Fruit fly (Drosophila melanogaster) whole organism, embryonic: ENCODE data around the gene akirin.

Source experiments
- Bgb ChIP-seq: fragments of 200-800 bp; sonication (Bioruptor generic); IDR thresholded peaks from 2 replicates; pipeline ENCODE4 v1.3.6; 2022; ENCODE audit warnings: missing biosample characterization, missing genetic modification characterization; ENCODE audit not compliant: partially characterized antibody
- CG10321 ChIP-seq: fragments of 200-800 bp; sonication (Bioruptor generic); IDR thresholded peaks from 2 replicates; pipeline ENCODE4 v1.3.6; 2022; ENCODE audit warnings: missing biosample characterization, missing genetic modification characterization
- CG13287 ChIP-seq: fragments of 200-800 bp; sonication (Bioruptor generic); IDR thresholded peaks from 2 replicates; pipeline ENCODE4 v1.3.6; 2022; ENCODE audit warnings: missing biosample characterization, missing genetic modification characterization; ENCODE audit not compliant: partially characterized antibody
- CG1529 ChIP-seq: fragments of 200-800 bp; sonication (Bioruptor generic); optimal IDR thresholded peaks from 3 replicates; lab custom pipeline; 2018; ENCODE audit warnings: missing biosample characterization, missing genetic modification characterization
- CG15514 ChIP-seq: fragments of 200-800 bp; sonication (Bioruptor generic); optimal IDR thresholded peaks from 3 replicates; lab custom pipeline; 2017; ENCODE audit warnings: missing biosample characterization, missing genetic modification characterization, mild to moderate bottlenecking, moderate library complexity, missing genetic modification reagents
- CG17802 ChIP-seq: fragments of 200-800 bp; sonication (Bioruptor generic); optimal IDR thresholded peaks from 2 replicates; lab custom pipeline; 2018; ENCODE audit warnings: missing biosample characterization, mild to moderate bottlenecking, missing genetic modification characterization, moderate library complexity
- CG18764 ChIP-seq: fragments of 200-800 bp; sonication (Bioruptor generic); optimal IDR thresholded peaks from 3 replicates; lab custom pipeline; 2016; ENCODE audit warnings: missing biosample characterization, missing genetic modification characterization
- CG31388 ChIP-seq: fragments of 200-800 bp; sonication (Bioruptor generic); optimal IDR thresholded peaks from 2 replicates; lab custom pipeline; 2016; ENCODE audit warnings: missing biosample characterization, missing genetic modification characterization
- CG34376 ChIP-seq: fragments of 200-800 bp; sonication (Bioruptor generic); optimal IDR thresholded peaks from 2 replicates; lab custom pipeline; 2018; ENCODE audit warnings: missing biosample characterization, mild to moderate bottlenecking, missing genetic modification characterization
- CG4424 ChIP-seq: fragments of 200-800 bp; sonication (Bioruptor generic); optimal IDR thresholded peaks from 3 replicates; lab custom pipeline; 2016; ENCODE audit warnings: missing biosample characterization, missing genetic modification characterization
- CG4617 ChIP-seq: fragments of 200-800 bp; sonication (Bioruptor generic); optimal IDR thresholded peaks from 3 replicates; lab custom pipeline; 2016; ENCODE audit warnings: missing biosample characterization, missing genetic modification characterization, borderline replicate concordance
- CG4820 ChIP-seq: fragments of 200-800 bp; sonication (Bioruptor generic); optimal IDR thresholded peaks from 3 replicates; lab custom pipeline; 2016; ENCODE audit warnings: missing biosample characterization, missing genetic modification characterization
- CG4854 ChIP-seq: fragments of 200-800 bp; sonication (Bioruptor generic); optimal IDR thresholded peaks from 2 replicates; lab custom pipeline; 2016; ENCODE audit warnings: missing biosample characterization, missing genetic modification characterization, inconsistent platforms
- CG6175 ChIP-seq: fragments of 200-800 bp; sonication (Bioruptor generic); IDR thresholded peaks from 3 replicates; pipeline ENCODE4 v1.3.6; 2022; ENCODE audit warnings: missing biosample characterization, missing genetic modification characterization
- CG6683 ChIP-seq: fragments of 200-800 bp; sonication (Bioruptor generic); optimal IDR thresholded peaks from 2 replicates; lab custom pipeline; 2017; ENCODE audit warnings: missing biosample characterization, mild to moderate bottlenecking, missing genetic modification characterization, missing genetic modification reagents
- CG6765 ChIP-seq: fragments of 200-800 bp; sonication (Bioruptor generic); optimal IDR thresholded peaks from 3 replicates; lab custom pipeline; 2017; ENCODE audit warnings: missing biosample characterization, mild to moderate bottlenecking, missing genetic modification characterization
- CG7556 ChIP-seq: fragments of 200-800 bp; sonication (Bioruptor generic); optimal IDR thresholded peaks from 2 replicates; lab custom pipeline; 2017; ENCODE audit warnings: missing biosample characterization, mild to moderate bottlenecking, missing genetic modification characterization
- CG9215 ChIP-seq: fragments of 200-800 bp; sonication (Bioruptor generic); IDR thresholded peaks from 2 replicates; pipeline ENCODE4 v1.3.6; 2022; ENCODE audit warnings: missing biosample characterization, missing genetic modification characterization
- CrebB ChIP-seq: fragments of 200-800 bp; sonication (Bioruptor generic); optimal IDR thresholded peaks from 3 replicates; lab custom pipeline; 2018; ENCODE audit warnings: missing biosample characterization, mild to moderate bottlenecking, missing genetic modification characterization
- D19A ChIP-seq: fragments of 200-800 bp; optimal IDR thresholded peaks from 3 replicates; lab custom pipeline; 2019; ENCODE audit warnings: missing biosample characterization, mild to moderate bottlenecking, missing genetic modification characterization, moderate library complexity
- Dek ChIP-seq: fragments of 200-800 bp; sonication (Bioruptor generic); optimal IDR thresholded peaks from 3 replicates; lab custom pipeline; 2019; ENCODE audit warnings: missing biosample characterization, mild to moderate bottlenecking, missing genetic modification characterization, moderate library complexity
- Dfd ChIP-seq, 2 experiments: fragments of >200 bp; optimal IDR thresholded peaks; 2 replicates each; lab custom pipeline; 2017; ENCODE audit warnings: missing biosample characterization in 2 of 2, missing genetic modification characterization in 2 of 2
- Eip74EF ChIP-seq, 2 experiments: fragments of 200-800 bp in 1 of 2; fragments of >200 bp in 1 of 2; sonication (Bioruptor generic) in 1 of 2; optimal IDR thresholded peaks; 2 replicates each; lab custom pipeline; 2017 to 2019; ENCODE audit warnings: missing biosample characterization in 2 of 2, missing genetic modification characterization in 2 of 2, mild to moderate bottlenecking in 1 of 2, moderate library complexity in 1 of 2
- Elba2 ChIP-seq: fragments of 200-800 bp; sonication (Bioruptor generic); optimal IDR thresholded peaks from 3 replicates; lab custom pipeline; 2016; ENCODE audit warnings: missing biosample characterization, missing genetic modification characterization
- Gsc ChIP-seq: fragments of 200-800 bp; sonication (Bioruptor generic); IDR thresholded peaks from 2 replicates; pipeline ENCODE4 v1.3.6; 2022; ENCODE audit warnings: missing biosample characterization, missing genetic modification characterization
- Hmr ChIP-seq: fragments of 200-800 bp; sonication (Bioruptor generic); optimal IDR thresholded peaks from 3 replicates; lab custom pipeline; 2017; ENCODE audit warnings: mild to moderate bottlenecking, missing biosample characterization, missing genetic modification reagents, missing genetic modification characterization
- Hr3 ChIP-seq: fragments of 200-800 bp; sonication (Bioruptor generic); optimal IDR thresholded peaks from 3 replicates; lab custom pipeline; 2016; ENCODE audit warnings: missing biosample characterization, missing genetic modification characterization
- Jarid2 ChIP-seq: fragments of 200-800 bp; sonication (Bioruptor generic); optimal IDR thresholded peaks from 3 replicates; lab custom pipeline; 2017; ENCODE audit warnings: mild to moderate bottlenecking, missing biosample characterization, missing genetic modification reagents, missing genetic modification characterization
- Meics ChIP-seq: fragments of 200-800 bp; sonication (Bioruptor generic); optimal IDR thresholded peaks from 2 replicates; lab custom pipeline; 2017; ENCODE audit warnings: missing biosample characterization, mild to moderate bottlenecking, missing genetic modification characterization
- Ssrp ChIP-seq: fragments of 200-800 bp; sonication (Bioruptor generic); optimal IDR thresholded peaks from 2 replicates; lab custom pipeline; 2018; ENCODE audit warnings: missing biosample characterization, mild to moderate bottlenecking, missing genetic modification characterization, moderate library complexity
- Xbp1 ChIP-seq: fragments of 200-800 bp; sonication (Bioruptor generic); optimal IDR thresholded peaks from 3 replicates; lab custom pipeline; 2016; ENCODE audit warnings: missing biosample characterization, mild to moderate bottlenecking, missing genetic modification characterization
- YL-1 ChIP-seq: fragments of 200-800 bp; sonication (Bioruptor generic); optimal IDR thresholded peaks from 3 replicates; lab custom pipeline; 2017; ENCODE audit warnings: missing biosample characterization, mild to moderate bottlenecking, missing genetic modification characterization
- bab2 ChIP-seq: fragments of 200-800 bp; sonication (Bioruptor generic); optimal IDR thresholded peaks from 2 replicates; lab custom pipeline; 2016; ENCODE audit warnings: missing biosample characterization, missing genetic modification characterization
- bsh ChIP-seq, 2 experiments: fragments of 200-800 bp; sonication (Bioruptor generic); optimal IDR thresholded peaks; 2 replicates each; lab custom pipeline; 2017 to 2018; ENCODE audit warnings: mild to moderate bottlenecking in 2 of 2, missing biosample characterization in 2 of 2, missing genetic modification characterization in 2 of 2, moderate library complexity in 1 of 2
- cato ChIP-seq: fragments of 200-800 bp; sonication (Bioruptor generic); optimal IDR thresholded peaks from 2 replicates; lab custom pipeline; 2016; ENCODE audit warnings: missing biosample characterization, missing genetic modification characterization, borderline replicate concordance
- chn ChIP-seq: fragments of 200-800 bp; sonication (Bioruptor generic); optimal IDR thresholded peaks from 2 replicates; lab custom pipeline; 2016; ENCODE audit warnings: missing biosample characterization, missing genetic modification characterization
- fd102C ChIP-seq: fragments of 200-800 bp; sonication (Bioruptor generic); optimal IDR thresholded peaks from 2 replicates; lab custom pipeline; 2018; ENCODE audit warnings: missing biosample characterization, mild to moderate bottlenecking, missing genetic modification characterization, moderate library complexity
- gem ChIP-seq: fragments of 200-800 bp; sonication (Bioruptor generic); optimal IDR thresholded peaks from 2 replicates; lab custom pipeline; 2019; ENCODE audit warnings: missing biosample characterization, mild to moderate bottlenecking, missing genetic modification characterization, moderate library complexity
- grau ChIP-seq: fragments of 200-800 bp; optimal IDR thresholded peaks from 3 replicates; lab custom pipeline; 2019; ENCODE audit warnings: missing biosample characterization, mild to moderate bottlenecking, missing genetic modification characterization, moderate library complexity
- lilli ChIP-seq: fragments of 200-800 bp; sonication (Bioruptor generic); optimal IDR thresholded peaks from 3 replicates; lab custom pipeline; 2016; ENCODE audit warnings: missing biosample characterization, missing genetic modification characterization
- lov ChIP-seq, 2 experiments: fragments of 200-800 bp in 1 of 2; fragments of >200 bp in 1 of 2; sonication (Bioruptor generic) in 1 of 2; IDR thresholded peaks in 1 of 2; optimal IDR thresholded peaks in 1 of 2; 2 replicates in 1 of 2; 3 replicates in 1 of 2; pipeline versions ENCODE4 v1.3.6 to Lab custom; 2017 to 2022; ENCODE audit warnings: missing biosample characterization in 1 of 2, missing genetic modification characterization in 1 of 2
- odd ChIP-seq: fragments of 200-800 bp; sonication (Bioruptor generic); optimal IDR thresholded peaks from 2 replicates; lab custom pipeline; 2017; ENCODE audit warnings: missing biosample characterization, mild to moderate bottlenecking, missing genetic modification characterization
- psq ChIP-seq: fragments of 200-800 bp; sonication (Bioruptor generic); optimal IDR thresholded peaks from 2 replicates; lab custom pipeline; 2017; ENCODE audit warnings: missing biosample characterization, missing genetic modification characterization
- repo ChIP-seq: fragments of 200-800 bp; sonication (Bioruptor generic); optimal IDR thresholded peaks from 2 replicates; lab custom pipeline; 2016; ENCODE audit warnings: missing biosample characterization, missing genetic modification characterization
- sqz ChIP-seq: fragments of 200-800 bp; sonication (Bioruptor generic); optimal IDR thresholded peaks from 3 replicates; lab custom pipeline; 2018; ENCODE audit warnings: missing biosample characterization, mild to moderate bottlenecking, missing genetic modification characterization
- sr ChIP-seq: fragments of 200-800 bp; sonication (Bioruptor generic); IDR thresholded peaks from 3 replicates; pipeline ENCODE4 v1.3.6; 2022; ENCODE audit warnings: missing biosample characterization, missing genetic modification characterization
- tio ChIP-seq: fragments of 200-800 bp; sonication (Bioruptor generic); optimal IDR thresholded peaks from 2 replicates; lab custom pipeline; 2017; ENCODE audit warnings: missing biosample characterization, missing genetic modification characterization, inconsistent platforms
- vnd ChIP-seq: fragments of 200-800 bp; sonication (Bioruptor generic); IDR thresholded peaks from 3 replicates; pipeline ENCODE4 v1.3.6; 2022; ENCODE audit warnings: missing biosample characterization, missing genetic modification characterization; ENCODE audit not compliant: partially characterized antibody
- wor ChIP-seq: fragments of 200-800 bp; sonication (Bioruptor generic); IDR thresholded peaks from 2 replicates; pipeline ENCODE4 v1.3.6; 2022; ENCODE audit warnings: missing biosample characterization, missing genetic modification characterization
- yki ChIP-seq: fragments of >200 bp; optimal IDR thresholded peaks from 3 replicates; lab custom pipeline; 2018

akirin gene

DNA sequence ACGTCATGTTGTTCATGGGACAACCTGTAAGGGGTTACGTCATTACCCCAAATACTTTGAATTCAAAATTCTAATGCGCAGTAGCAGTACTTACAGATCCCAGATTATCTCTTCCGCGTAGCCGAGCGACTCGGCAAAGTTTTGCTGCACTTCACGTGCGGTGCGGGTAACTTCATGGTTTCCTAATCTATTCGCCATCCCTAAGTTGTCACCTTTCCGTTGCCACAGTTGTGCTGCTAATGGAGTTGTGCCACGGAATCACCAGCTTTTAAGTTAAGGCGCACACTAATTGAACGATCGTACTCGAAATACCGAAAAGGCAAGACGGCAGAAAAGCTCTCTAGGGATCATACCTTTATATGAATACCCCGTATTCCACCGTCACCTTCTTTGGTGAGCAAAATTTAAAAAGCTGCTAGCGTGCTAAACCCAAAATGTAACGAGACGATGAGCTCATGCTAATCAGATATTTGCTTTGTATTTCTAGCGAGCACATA is 9.8 kb upstream of the akirin start, which contains the start of gene pst (continued):
- TF ChIP-seq bab2 (no peak), gem (no peak), CG18764 (GFP tag; lab: Kevin White, UChicago) (no peak), CG4820 (GFP tag; lab: Kevin White, UChicago) (no peak), Dfd (GFP tag; optimal IDR thresholded peaks at IDR 0.05; lab: Kevin White, UChicago) (no peak), CG10321 (GFP tag; lab: Robert Waterston, UW) (peak; percentile 18; the same call in 1 of the 2 replicates), lilli (GFP tag; lab: Kevin White, UChicago) (no peak), Bgb (GFP tag; lab: Robert Waterston, UW) (peak; percentile 64), odd (GFP tag; lab: Kevin White, UChicago) (peak; percentile 32), chn (GFP tag; lab: Kevin White, UChicago) (no peak), lov (optimal IDR thresholded peaks at IDR 0.05; lab: Kevin White, UChicago) (no peak), lov (GFP tag; IDR thresholded peaks at IDR 0.05; lab: Robert Waterston, UW) (no peak; the same call in 2 of the 3 replicates), tio (GFP tag; lab: Kevin White, UChicago) (no peak), Hmr (GFP tag; lab: Kevin White, UChicago) (peak; percentile 60), Meics (GFP tag; lab: Kevin White, UChicago) (no peak), CG15514 (GFP tag; lab: Kevin White, UChicago) (no peak), Ssrp (tag; lab: Kevin White, UChicago) (no peak), sqz (GFP tag; lab: Kevin White, UChicago) (no peak), fd102C (GFP tag; lab: Kevin White, UChicago) (no peak), CG6175 (GFP tag; lab: Robert Waterston, UW) (no peak), CG4854 (GFP tag; lab: Kevin White, UChicago) (no peak), Jarid2 (GFP tag; lab: Kevin White, UChicago) (peak; percentile 51), CG4617 (GFP tag; lab: Kevin White, UChicago) (no peak), CG1529 (GFP tag; lab: Kevin White, UChicago) (no peak), CG4424 (GFP tag; lab: Kevin White, UChicago) (no peak), CrebB (tag; lab: Kevin White, UChicago) (peak; percentile 66), Dek (tag; lab: Kevin White, UChicago) (peak; percentile 35), psq (GFP tag; lab: Kevin White, UChicago) (no peak), CG9215 (GFP tag; lab: Robert Waterston, UW) (no peak), repo (GFP tag; lab: Kevin White, UChicago) (no peak), vnd (GFP tag; lab: Robert Waterston, UW) (no peak), Hr3 (GFP tag; lab: Kevin White, UChicago) (no peak), CG13287 (no peak), CG6683 (GFP tag; lab: Kevin White, UChicago) (no peak), CG31388 (GFP tag; lab: Kevin White, UChicago) (no peak), cato (no peak), Xbp1 (GFP tag; lab: Kevin White, UChicago) (no peak), sr (GFP tag; lab: Robert Waterston, UW) (no peak), wor (GFP tag; lab: Robert Waterston, UW) (no peak), Gsc (no peak), grau (tag; lab: Kevin White, UChicago) (no peak), Eip74EF (GFP tag; optimal IDR thresholded peaks at IDR 0.05; lab: Kevin White, UChicago) (peak in 1 of 2 experiments; percentile 68), D19A (tag; lab: Kevin White, UChicago) (peak; percentile 14), CG34376 (GFP tag; lab: Kevin White, UChicago) (peak; percentile 66), bsh (GFP tag; optimal IDR thresholded peaks at IDR 0.05; lab: Kevin White, UChicago) (no peak), Elba2 (GFP tag; lab: Kevin White, UChicago) (no peak), CG17802 (tag; lab: Kevin White, UChicago) (no peak), YL-1 (no peak), CG6765 (GFP tag; lab: Kevin White, UChicago) (peak; percentile 23), yki (lab: Kevin White, UChicago) (no peak), CG7556 (GFP tag; lab: Kevin White, UChicago) (no peak)
